Worm (Caenorhabditis elegans) whole organism, L4 larva: ENCODE results near the gene nep-23.

Experiments used
- F10B5.3 ChIP-seq: sonication (generic microtip); optimal IDR thresholded peaks from 2 replicates; lab custom pipeline; 2016; ENCODE audit warnings: mild to moderate bottlenecking, missing genetic modification characterization, missing compliant biosample characterization
- F44E2.7 ChIP-seq: fragments of 200-800 bp; sonication (Bioruptor generic); IDR thresholded peaks from 2 replicates; pipeline ENCODE4 v2.1.2; 2022; ENCODE audit warnings: missing genetic modification characterization, missing compliant biosample characterization
- Y105C5A.15 ChIP-seq: fragments of 200-800 bp; sonication (Bioruptor generic); IDR thresholded peaks from 2 replicates; pipeline ENCODE4 v1.3.6; 2022; ENCODE audit warnings: missing genetic modification characterization, missing compliant biosample characterization
- Y48G9A.11 ChIP-seq: fragments of 200-800 bp; sonication (Bioruptor generic); IDR thresholded peaks from 2 replicates; pipeline ENCODE4 v1.3.6; 2022; ENCODE audit warnings: missing genetic modification reagents, missing genetic modification characterization, missing compliant biosample characterization
- ZK337.2 ChIP-seq: fragments of 200-800 bp; sonication (Bioruptor generic); IDR thresholded peaks from 2 replicates; pipeline ENCODE4 v1.3.6; 2022; ENCODE audit warnings: missing genetic modification reagents, missing genetic modification characterization, missing compliant biosample characterization
- ZK546.5 ChIP-seq, 2 experiments: sonication (generic microtip); optimal IDR thresholded peaks; 2 replicates each; lab custom pipeline; 2017; ENCODE audit warnings: missing biosample characterization in 2 of 2, missing genetic modification characterization in 2 of 2
- aha-1 ChIP-seq: fragments of 150-350 bp; peaks from one replicate; lab custom pipeline; 2014; ENCODE audit warnings: missing biosample characterization, missing genetic modification characterization
- aly-2 ChIP-seq: sonication (generic microtip); optimal IDR thresholded peaks from 2 replicates; lab custom pipeline; 2018; ENCODE audit warnings: missing biosample characterization, missing genetic modification characterization
- ama-1 ChIP-seq: fragments of 150-350 bp; optimal IDR thresholded peaks from 2 replicates; lab custom pipeline; 2014; ENCODE audit warnings: inconsistent platforms, mixed read lengths
- ceh-20 ChIP-seq: fragments of 200-800 bp; sonication (Bioruptor generic); IDR thresholded peaks from 2 replicates; pipeline ENCODE4 v1.3.6; 2022; ENCODE audit warnings: missing genetic modification reagents, missing genetic modification characterization, missing compliant biosample characterization
- ceh-82 ChIP-seq: sonication (generic microtip); optimal IDR thresholded peaks from 2 replicates; lab custom pipeline; 2017; ENCODE audit warnings: missing biosample characterization, missing genetic modification characterization
- ces-1 ChIP-seq: fragments of 150-350 bp; sonication (generic microtip); optimal IDR thresholded peaks from 4 replicates; lab custom pipeline; 2014; ENCODE audit warnings: missing biosample characterization, missing genetic modification reagents, missing genetic modification characterization
- dmd-8 ChIP-seq: fragments of 200-800 bp; sonication (Bioruptor generic); IDR thresholded peaks from 2 replicates; pipeline ENCODE4 v1.3.6; 2022; ENCODE audit warnings: missing genetic modification characterization, missing compliant biosample characterization
- dmd-9 ChIP-seq: fragments of 200-800 bp; sonication (Bioruptor generic); IDR thresholded peaks from 2 replicates; pipeline ENCODE4 v1.3.6; 2022; ENCODE audit warnings: missing genetic modification reagents, missing genetic modification characterization, missing compliant biosample characterization
- dve-1 ChIP-seq: sonication (generic microtip); optimal IDR thresholded peaks from 2 replicates; lab custom pipeline; 2017; ENCODE audit warnings: antibody characterized with exemption, mild to moderate bottlenecking, missing genetic modification characterization, missing compliant biosample characterization; ENCODE audit not compliant: insufficient read depth
- egl-43 ChIP-seq: fragments of 200-800 bp; sonication (Bioruptor generic); IDR thresholded peaks from 2 replicates; pipeline ENCODE4 v1.3.6; 2022; ENCODE audit warnings: missing genetic modification reagents, missing genetic modification characterization, missing compliant biosample characterization
- fkh-10 ChIP-seq: fragments of 150-350 bp; optimal IDR thresholded peaks from 2 replicates; lab custom pipeline; 2014; ENCODE audit warnings: missing biosample characterization, missing genetic modification reagents, missing genetic modification characterization
- hlh-11 ChIP-seq: fragments of 200-800 bp; sonication (Bioruptor generic); optimal IDR thresholded peaks from 2 replicates; lab custom pipeline; 2018; ENCODE audit warnings: mild to moderate bottlenecking, missing genetic modification characterization, missing compliant biosample characterization
- hmg-1.1 ChIP-seq: fragments of 200-800 bp; sonication (Bioruptor generic); IDR thresholded peaks from 2 replicates; pipeline ENCODE4 v1.3.6; 2022; ENCODE audit warnings: missing genetic modification reagents, missing genetic modification characterization, missing compliant biosample characterization
- jun-1 ChIP-seq: fragments of 150-350 bp; optimal IDR thresholded peaks from 2 replicates; lab custom pipeline; 2014; ENCODE audit warnings: missing biosample characterization, missing genetic modification reagents, missing genetic modification characterization
- lin-38 ChIP-seq: fragments of 200-800 bp; sonication (Bioruptor generic); IDR thresholded peaks from 2 replicates; pipeline ENCODE4 v1.3.6; 2022; ENCODE audit warnings: missing genetic modification reagents, missing genetic modification characterization, missing compliant biosample characterization
- madf-9 ChIP-seq: fragments of 200-800 bp; sonication (Bioruptor generic); conservative IDR thresholded peaks from 2 replicates; pipeline ENCODE4 v1.3.6; 2022; ENCODE audit warnings: missing genetic modification reagents, missing genetic modification characterization, missing compliant biosample characterization
- nhr-10 ChIP-seq: fragments of 150-350 bp; optimal IDR thresholded peaks from 2 replicates; lab custom pipeline; 2014; ENCODE audit warnings: missing biosample characterization, missing genetic modification characterization
- nhr-11 ChIP-seq: fragments of 150-350 bp; optimal IDR thresholded peaks from 2 replicates; lab custom pipeline; 2014; ENCODE audit warnings: missing biosample characterization, missing genetic modification characterization
- nhr-25 ChIP-seq: sonication (generic microtip); optimal IDR thresholded peaks from 2 replicates; lab custom pipeline; 2017; ENCODE audit warnings: missing genetic modification characterization, mild to moderate bottlenecking, missing compliant biosample characterization, antibody characterized with exemption, moderate library complexity, borderline replicate concordance; ENCODE audit not compliant: insufficient read depth
- nhr-77 ChIP-seq: fragments of 150-350 bp; optimal IDR thresholded peaks from 2 replicates; lab custom pipeline; 2014; ENCODE audit warnings: missing biosample characterization, missing genetic modification characterization
- sdz-12 ChIP-seq: fragments of 200-800 bp; sonication (Bioruptor generic); optimal IDR thresholded peaks from 2 replicates; lab custom pipeline; 2018; ENCODE audit warnings: mild to moderate bottlenecking, missing genetic modification characterization, missing compliant biosample characterization
- set-16 ChIP-seq: fragments of 200-800 bp; sonication (Bioruptor generic); IDR thresholded peaks from 2 replicates; pipeline ENCODE4 v1.3.6; 2022; ENCODE audit warnings: missing genetic modification reagents, missing genetic modification characterization, missing compliant biosample characterization
- snpc-1.2 ChIP-seq: fragments of 200-800 bp; sonication (Bioruptor generic); IDR thresholded peaks from 2 replicates; pipeline ENCODE4 v1.3.6; 2022; ENCODE audit warnings: missing genetic modification reagents, missing genetic modification characterization, missing compliant biosample characterization
- tra-1 ChIP-seq: fragments of 200-800 bp; sonication (Bioruptor generic); IDR thresholded peaks from 2 replicates; pipeline ENCODE4 v1.3.6; 2022; ENCODE audit warnings: missing genetic modification reagents, missing genetic modification characterization, missing compliant biosample characterization
- unc-39 ChIP-seq: sonication (generic microtip); optimal IDR thresholded peaks from 2 replicates; lab custom pipeline; 2017; ENCODE audit warnings: missing biosample characterization, missing genetic modification characterization
- zfp-3 ChIP-seq: fragments of 200-800 bp; sonication (Bioruptor generic); conservative IDR thresholded peaks from 2 replicates; pipeline ENCODE4 v1.3.6; 2022; ENCODE audit warnings: missing genetic modification reagents, missing genetic modification characterization, missing compliant biosample characterization
- zip-11 ChIP-seq: fragments of 200-800 bp; sonication (Bioruptor generic); IDR thresholded peaks from 2 replicates; pipeline ENCODE4 v1.3.6; 2022; ENCODE audit warnings: missing genetic modification characterization, missing compliant biosample characterization

Gene nep-23

ce11 chrIV:16919212-16919775, 847 bp upstream of the nep-23 start, which contains the start of the genes Y116A8C.470 and Y116A8C.463:
Y116A8C.470 (minus strand) TSS chrIV:16919312.
Y116A8C.463 (plus strand) TSS chrIV:16919725.
- TF ChIP-seq jun-1 (tag; lab: Kevin White, UChicago), result no peak
- TF ChIP-seq dve-1 (tag; lab: Kevin White, UChicago), result no peak
- TF ChIP-seq lin-38 (GFP tag; lab: Robert Waterston, UW), result no peak
- TF ChIP-seq ZK546.5 (tag; optimal IDR thresholded peaks at IDR 0.05; lab: Kevin White, UChicago), result no peak
- TF ChIP-seq dmd-8 (GFP tag; lab: Robert Waterston, UW), result no peak
- TF ChIP-seq madf-9 (GFP tag; lab: Robert Waterston, UW), result no peak
- TF ChIP-seq ceh-82 (tag; lab: Kevin White, UChicago), result no peak
- no peak for TF ChIP-seq ceh-20 (GFP tag; lab: Robert Waterston, UW)
- TF ChIP-seq hlh-11 (tag; lab: Kevin White, UChicago), result no peak
- no peak for TF ChIP-seq zfp-3 (GFP tag; lab: Robert Waterston, UW)
- no peak for TF ChIP-seq unc-39 (tag; lab: Kevin White, UChicago)
- no peak for TF ChIP-seq hmg-1.1

ce11 chrIV:16921999-16922398, 1.9 kb downstream of the nep-23 start:
- TF ChIP-seq egl-43 (0 out of 2 replicates have a peak, but pooled peaks have one; percentile 24), aly-2 (no peak), set-16 (GFP tag; lab: Robert Waterston, UW) (peak; percentile 59; the same call in 1 of the 2 replicates), nhr-11 (tag; lab: Kevin White, UChicago) (no peak), ama-1 (no peak), dmd-9 (GFP tag; lab: Robert Waterston, UW) (no peak), Y105C5A.15 (no peak), nhr-25 (tag; lab: Kevin White, UChicago) (no peak), F10B5.3 (tag; lab: Kevin White, UChicago) (no peak), nhr-77 (tag; lab: Kevin White, UChicago) (no peak), aha-1 (tag; lab: Kevin White, UChicago) (peak; percentile 34), snpc-1.2 (GFP tag; lab: Robert Waterston, UW) (0 out of 2 replicates have a peak, but pooled peaks have one; percentile 35), lin-38 (GFP tag; lab: Robert Waterston, UW) (no peak)

DNA sequence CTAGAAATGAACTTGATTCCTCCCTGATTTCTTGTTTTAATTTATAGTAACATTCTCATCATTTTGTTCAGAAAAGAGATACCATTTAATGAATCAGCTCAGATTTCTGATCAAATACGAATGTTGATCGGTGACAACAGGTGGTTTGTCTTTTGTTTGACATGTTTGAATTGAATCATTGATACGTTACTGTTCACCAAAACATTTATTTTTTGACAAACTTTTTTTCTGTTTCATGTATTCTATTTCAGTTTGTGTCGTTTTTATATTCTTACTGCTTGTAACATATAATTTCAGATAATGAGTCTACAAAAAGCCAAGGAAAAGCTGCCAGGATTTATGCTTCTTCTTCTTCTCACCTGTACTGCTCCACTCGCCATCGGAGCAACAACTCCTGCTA, 4.0 kb downstream of the nep-23 start, which contains the start of gene nep-24:
TSS of gene nep-24 (plus strand) at position 301 of the 400 bp plus-strand sequence.
- TF ChIP-seq tra-1 (GFP tag; lab: Robert Waterston, UW) (no peak), sdz-12 (no peak), ZK337.2 (GFP tag; lab: Robert Waterston, UW) (no peak), hlh-11 (tag; lab: Kevin White, UChicago) (no peak), zip-11 (GFP tag; lab: Robert Waterston, UW) (no peak), Y48G9A.11 (GFP tag; lab: Robert Waterston, UW) (no peak), nhr-10 (tag; lab: Kevin White, UChicago) (no peak), F44E2.7 (GFP tag; lab: Robert Waterston, UW) (no peak), ces-1 (GFP tag; lab: Kevin White, UChicago) (no peak), hmg-1.1 (no peak), fkh-10 (GFP tag; lab: Kevin White, UChicago) (no peak)

- peak; percentile 88 for TF ChIP-seq set-16 (GFP tag; lab: Robert Waterston, UW)
- peak; percentile 70 for TF ChIP-seq snpc-1.2 (GFP tag; lab: Robert Waterston, UW)
- no peak for TF ChIP-seq ceh-82 (tag; lab: Kevin White, UChicago)
Observed at ce11 chrIV:16925363-16925863, 5.3 kb downstream of the nep-23 start.
